Worm (Caenorhabditis elegans): ENCODE results near the gene C49A9.3.

Gene C49A9.3

DNA sequence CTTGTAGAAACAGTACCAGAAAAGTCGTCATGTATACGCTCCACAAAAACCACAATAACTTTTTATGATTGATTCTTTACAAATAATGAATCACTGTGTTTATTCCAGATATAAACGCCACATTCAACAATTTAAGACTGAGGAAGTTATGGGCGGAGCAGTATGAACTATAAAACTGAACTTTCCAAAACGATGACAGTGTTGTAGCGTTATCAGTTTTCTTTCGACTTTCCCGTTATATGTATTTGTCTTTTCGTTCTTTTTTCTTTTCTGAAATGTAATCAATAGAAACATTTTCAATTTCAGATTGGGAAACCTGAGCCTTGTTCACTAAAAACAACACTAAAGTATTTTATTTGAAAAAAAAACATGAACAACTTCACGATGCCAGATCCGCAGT, 4.8 kb upstream of the C49A9.3 start, which contains the start of gene C49A9.9:
TSS of gene C49A9.9 (plus strand) at position 307 of the 400 bp plus-strand sequence.
- TF ChIP-seq nhr-28 (tag; optimal IDR thresholded peaks at IDR 0.05) (peak; percentile 58), dve-1 (tag; optimal IDR thresholded peaks at IDR 0.05; ENCODE audit: insufficient read depth) (peak; percentile 1), rbr-2 (tag; optimal IDR thresholded peaks at IDR 0.05) (no peak), dmd-6 (GFP tag; IDR thresholded peaks at IDR 0.05) (peak; percentile 33; the same call in 1 of the 2 replicates), daf-16 (GFP tag; optimal IDR thresholded peaks at IDR 0.05) (no peak), daf-16 (tag; optimal IDR thresholded peaks at IDR 0.05) (peak; percentile 25), daf-12 (tag; optimal IDR thresholded peaks at IDR 0.05) (no peak), fkh-10 (GFP tag; optimal IDR thresholded peaks at IDR 0.05) (no peak), egl-43 (GFP tag; IDR thresholded peaks at IDR 0.05) (no peak), pqm-1 (tag; optimal IDR thresholded peaks at IDR 0.05) (peak; percentile 73), ZK337.2 (GFP tag; IDR thresholded peaks at IDR 0.05) (no peak), hlh-11 (tag; optimal IDR thresholded peaks at IDR 0.05) (peak; percentile 0)

- TF ChIP-seq dmd-6 (GFP tag; IDR thresholded peaks at IDR 0.05) (no peak), unc-62 (GFP tag; optimal IDR thresholded peaks at IDR 0.05 in 1 of 2) (peak in 1 of 2 experiments; percentile 94), unc-62 (tag; optimal IDR thresholded peaks at IDR 0.05) (no peak)
Measured at ce11 chrIV:6217503-6217902, 4.4 kb upstream of the C49A9.3 start.

DNA sequence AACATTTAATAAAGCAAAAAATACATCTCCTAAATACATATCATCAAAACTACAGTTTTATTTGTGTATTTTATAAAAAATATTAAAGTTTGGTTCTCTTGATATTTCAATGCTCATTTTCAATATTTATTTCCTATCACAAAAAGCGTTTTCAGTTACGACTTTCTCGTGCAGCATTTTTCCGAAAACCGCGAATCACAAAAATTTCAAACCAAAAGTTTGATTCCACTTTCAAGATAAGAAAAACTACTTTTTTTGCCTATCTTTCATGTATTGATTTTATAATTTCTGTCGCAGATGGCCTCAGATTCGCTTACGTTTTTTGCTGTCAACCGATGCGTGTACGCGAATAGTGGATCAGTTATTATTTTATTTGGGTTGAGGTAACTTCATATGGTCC, 2.5 kb upstream of the C49A9.3 start, which contains the start of gene C49A9.4:
TSS of gene C49A9.4 (plus strand) at position 265 of the 400 bp plus-strand sequence.
- TF ChIP-seq hlh-11 (tag; optimal IDR thresholded peaks at IDR 0.05) (peak; percentile 6), pqm-1 (tag; optimal IDR thresholded peaks at IDR 0.05) (peak; percentile 46), mep-1 (tag; optimal IDR thresholded peaks at IDR 0.05) (peak; percentile 6), daf-16 (GFP tag; optimal IDR thresholded peaks at IDR 0.05) (no peak), daf-16 (tag; optimal IDR thresholded peaks at IDR 0.05) (peak; percentile 70), T26A8.4 (GFP tag; IDR thresholded peaks at IDR 0.05) (no peak), dve-1 (tag; optimal IDR thresholded peaks at IDR 0.05; ENCODE audit: insufficient read depth) (peak; percentile 41), vab-7 (GFP tag; IDR thresholded peaks at IDR 0.05) (no peak), dmd-6 (GFP tag; IDR thresholded peaks at IDR 0.05) (peak; percentile 42; the same call in 1 of the 2 replicates)

DNA sequence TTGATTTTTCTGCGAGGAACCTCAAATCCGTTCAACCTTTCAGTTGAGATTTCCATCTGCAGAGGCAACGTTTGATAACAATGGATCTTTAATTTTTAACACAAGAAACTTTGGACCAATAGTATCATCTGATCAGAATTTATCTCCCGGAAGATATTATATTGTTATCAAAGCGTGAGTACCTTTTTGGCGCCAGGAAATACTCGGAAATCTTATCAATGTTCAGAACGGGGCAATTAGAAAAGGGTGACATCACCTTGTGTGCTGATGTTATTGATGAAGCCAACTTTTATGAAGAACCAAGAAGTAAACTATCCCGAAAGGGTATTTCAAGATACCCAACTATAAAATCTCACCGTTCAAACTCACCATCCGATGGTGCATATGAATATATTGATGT, 1.7 kb upstream of the C49A9.3 start:
- TF ChIP-seq lin-1 (GFP tag; IDR thresholded peaks at IDR 0.05) (peak; percentile 76), dmd-6 (GFP tag; IDR thresholded peaks at IDR 0.05) (peak; percentile 79)

DNA sequence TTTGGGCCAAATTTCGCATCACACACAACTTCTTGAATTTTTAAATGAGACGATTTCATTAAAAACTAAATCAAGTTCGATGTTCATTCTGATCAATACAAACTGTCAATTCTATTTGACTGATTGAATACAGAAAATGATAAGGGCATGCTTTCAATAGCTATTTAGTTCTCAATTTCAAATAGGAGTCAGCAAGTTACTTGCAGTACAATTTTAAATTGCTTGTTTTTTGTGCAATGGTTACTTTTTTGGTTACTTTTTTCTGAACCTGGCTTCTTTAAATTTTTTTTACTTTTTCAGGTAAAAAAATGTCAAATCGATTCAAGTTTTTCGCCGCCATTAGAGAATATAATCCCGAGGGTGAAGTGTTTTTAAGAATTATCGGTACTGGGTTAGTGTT, 3.3 kb downstream of the C49A9.3 start, which contains the start of gene C49A9.2:
TSS of gene C49A9.2 (plus strand) at position 301 of the 400 bp plus-strand sequence.
- no peak for TF ChIP-seq R02D3.7 (tag; optimal IDR thresholded peaks at IDR 0.05)
- TF ChIP-seq daf-16 (GFP tag; optimal IDR thresholded peaks at IDR 0.05) = no peak
- peak; percentile 36 for TF ChIP-seq daf-16 (tag; optimal IDR thresholded peaks at IDR 0.05)
- TF ChIP-seq pha-4 (GFP tag; IDR thresholded peaks at IDR 0.05) = no peak
- TF ChIP-seq pha-4 (tag; optimal IDR thresholded peaks at IDR 0.05) = no peak
- peak; percentile 18 for TF ChIP-seq nhr-28 (tag; optimal IDR thresholded peaks at IDR 0.05)
- TF ChIP-seq tra-1 (GFP tag; IDR thresholded peaks at IDR 0.05) = no peak
- no peak for TF ChIP-seq egl-27 (tag; optimal IDR thresholded peaks at IDR 0.05)
- TF ChIP-seq zfp-2 (tag; optimal IDR thresholded peaks at IDR 0.05) = no peak
- TF ChIP-seq hmg-1.1 (GFP tag; IDR thresholded peaks at IDR 0.05) = no peak
- TF ChIP-seq nhr-41 (GFP tag; IDR thresholded peaks at IDR 0.05) = no peak
- peak; percentile 8 for TF ChIP-seq pqm-1 (tag; optimal IDR thresholded peaks at IDR 0.05)
- no peak for TF ChIP-seq lir-3 (tag; optimal IDR thresholded peaks at IDR 0.05)
- no peak for TF ChIP-seq ZK337.2 (GFP tag; IDR thresholded peaks at IDR 0.05)

DNA sequence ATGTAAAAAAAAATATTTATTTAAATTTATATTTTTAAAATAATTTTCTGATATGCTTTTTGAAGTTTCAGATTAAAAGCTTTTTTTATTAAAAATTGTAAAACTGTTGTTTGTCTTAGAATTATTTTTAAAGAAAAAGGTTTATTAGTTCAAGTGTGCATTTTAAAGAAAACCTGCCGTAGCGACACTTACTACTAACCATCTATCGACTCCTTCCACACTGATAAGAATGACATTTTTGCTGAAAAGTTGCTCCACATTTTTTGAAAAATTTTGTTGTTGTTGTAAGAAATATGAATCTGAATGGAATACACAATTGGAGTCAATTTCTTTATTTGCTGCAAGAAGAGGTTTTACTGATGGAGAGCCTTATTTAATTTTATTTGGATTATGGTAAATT, 6.1 kb downstream of the C49A9.3 start, which contains the start of gene C49A9.1:
TSS of gene C49A9.1 (plus strand) at position 217 of the 400 bp plus-strand sequence.
- TF ChIP-seq aha-1 (tag) (peak; percentile 32), nhr-41 (GFP tag; IDR thresholded peaks at IDR 0.05) (no peak), unc-62 (GFP tag; optimal IDR thresholded peaks at IDR 0.05 in 1 of 2) (no peak), unc-62 (tag; optimal IDR thresholded peaks at IDR 0.05) (no peak), zfp-2 (tag; optimal IDR thresholded peaks at IDR 0.05) (no peak), T26A8.4 (GFP tag; IDR thresholded peaks at IDR 0.05) (no peak), madf-5 (GFP tag; IDR thresholded peaks at IDR 0.05) (no peak), ceh-28 (tag; optimal IDR thresholded peaks at IDR 0.05) (no peak), mdl-1 (tag; optimal IDR thresholded peaks at IDR 0.05) (no peak), dve-1 (tag; optimal IDR thresholded peaks at IDR 0.05; ENCODE audit: insufficient read depth) (peak; percentile 15), madf-9 (GFP tag; conservative IDR thresholded peaks at IDR 0.05) (no peak), nhr-28 (tag; optimal IDR thresholded peaks at IDR 0.05) (peak; percentile 3), daf-8 (GFP tag; IDR thresholded peaks at IDR 0.05) (no peak), skn-1 (tag; optimal IDR thresholded peaks at IDR 0.05) (no peak), ceh-20 (GFP tag; IDR thresholded peaks at IDR 0.05) (no peak), lin-15B (tag; optimal IDR thresholded peaks at IDR 0.05) (no peak), ZK546.5 (tag; optimal IDR thresholded peaks at IDR 0.05) (no peak), nhr-77 (tag; optimal IDR thresholded peaks at IDR 0.05) (no peak), ztf-7 (tag; optimal IDR thresholded peaks at IDR 0.05) (no peak), lin-1 (GFP tag; IDR thresholded peaks at IDR 0.05) (no peak), ZK337.2 (GFP tag; IDR thresholded peaks at IDR 0.05) (no peak), daf-16 (GFP tag; optimal IDR thresholded peaks at IDR 0.05) (no peak), daf-16 (tag; optimal IDR thresholded peaks at IDR 0.05) (peak; percentile 46), daf-19 (GFP tag; conservative IDR thresholded peaks at IDR 0.05) (no peak), egl-27 (tag; optimal IDR thresholded peaks at IDR 0.05) (no peak)
